Worm (Caenorhabditis elegans) whole organism, young adult: ENCODE results near the gene F18G5.1.

Source experiments
- T07F8.4 ChIP-seq: sonication (generic microtip); optimal IDR thresholded peaks from 2 replicates; lab custom pipeline; 2016; ENCODE audit warnings: mild to moderate bottlenecking, missing genetic modification characterization, moderate library complexity, missing compliant biosample characterization
- ama-1 ChIP-seq, 3 experiments: fragments of 150-350 bp in 1 of 3; sonication (generic microtip) in 2 of 3; optimal IDR thresholded peaks; 2 replicates each; lab custom pipeline; 2014 to 2018; ENCODE audit warnings: missing biosample characterization in 2 of 3, missing genetic modification characterization in 2 of 3, missing genetic modification reagents in 2 of 3
- attf-3 ChIP-seq: fragments of 200-800 bp; sonication (Bioruptor generic); conservative IDR thresholded peaks from 2 replicates; pipeline ENCODE4 v1.3.6; 2022; ENCODE audit warnings: missing genetic modification reagents, missing genetic modification characterization, missing compliant biosample characterization
- egrh-3 ChIP-seq: fragments of 200-800 bp; sonication (Bioruptor generic); IDR thresholded peaks from 2 replicates; pipeline ENCODE4 v1.3.6; 2022; ENCODE audit warnings: missing genetic modification reagents, missing genetic modification characterization, missing compliant biosample characterization
- lin-26 ChIP-seq: fragments of 200-800 bp; sonication (Bioruptor generic); IDR thresholded peaks from 2 replicates; pipeline ENCODE4 v1.3.6; 2022; ENCODE audit warnings: missing genetic modification reagents, missing genetic modification characterization, missing compliant biosample characterization
- lin-40 ChIP-seq: sonication (generic microtip); optimal IDR thresholded peaks from 2 replicates; lab custom pipeline; 2016; ENCODE audit warnings: missing genetic modification characterization, mild to moderate bottlenecking, missing compliant biosample characterization, missing genotype, missing genetic modification reagents
- lir-1 ChIP-seq: fragments of 200-800 bp; sonication (Bioruptor generic); conservative IDR thresholded peaks from 2 replicates; pipeline ENCODE4 v1.3.6; 2022; ENCODE audit warnings: missing genetic modification reagents, missing genetic modification characterization, missing compliant biosample characterization
- madf-6 ChIP-seq: fragments of 200-800 bp; sonication (Bioruptor generic); IDR thresholded peaks from 2 replicates; pipeline ENCODE4 v1.3.6; 2022; ENCODE audit warnings: missing genetic modification reagents, missing genetic modification characterization, missing compliant biosample characterization
- tbx-9 ChIP-seq: sonication (generic microtip); optimal IDR thresholded peaks from 2 replicates; lab custom pipeline; 2016; ENCODE audit warnings: borderline replicate concordance, missing genetic modification characterization, inconsistent platforms, missing compliant biosample characterization

DNA sequence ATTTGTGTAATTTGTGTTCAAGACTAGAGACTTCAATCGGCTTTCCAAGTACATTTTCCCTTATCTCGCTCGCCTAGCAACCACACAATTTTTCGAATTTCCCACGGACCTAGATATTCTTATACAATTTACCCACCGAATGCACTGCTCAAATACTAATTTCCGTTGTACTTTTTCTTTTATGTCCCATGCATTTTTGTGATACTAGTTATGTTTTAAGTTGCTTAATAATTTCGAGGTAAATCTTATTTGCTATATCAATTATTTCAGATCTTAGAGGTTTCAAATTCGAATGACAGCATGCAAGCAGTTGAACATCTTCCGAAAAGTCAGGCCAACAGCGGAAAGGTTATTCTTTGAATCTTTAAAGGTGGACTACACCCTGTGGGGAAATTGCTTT is at the start of gene F18G5.1:
- no peak for TF ChIP-seq attf-3 (GFP tag; lab: Robert Waterston, UW)
- TF ChIP-seq lin-26 (GFP tag; lab: Robert Waterston, UW): no peak
- no peak for TF ChIP-seq lin-40
- TF ChIP-seq tbx-9 (tag; lab: Kevin White, UChicago): no peak
- no peak for TF ChIP-seq lir-1 (GFP tag; lab: Robert Waterston, UW)
- no peak for TF ChIP-seq madf-6 (GFP tag; lab: Robert Waterston, UW)
- TF ChIP-seq egrh-3 (GFP tag; lab: Robert Waterston, UW): no peak
- no peak for TF ChIP-seq T07F8.4 (tag; lab: Kevin White, UChicago)
- TF ChIP-seq ama-1 (optimal IDR thresholded peaks at IDR 0.05; lab: Kevin White, UChicago): no peak
- TF ChIP-seq ama-1 (GFP tag; optimal IDR thresholded peaks at IDR 0.05; lab: Kevin White, UChicago): no peak
